Fruit fly (Drosophila melanogaster) S2 (cell line): ENCODE results near the gene Hers.

Experiments
- CG8478 ChIP-seq: fragments of >200 bp; optimal IDR thresholded peaks from 2 replicates; lab custom pipeline; 2018
- CTCF ChIP-seq, 2 experiments: fragments of >200 bp; optimal IDR thresholded peaks; 2 replicates each; lab custom pipeline; 2018

DNA sequence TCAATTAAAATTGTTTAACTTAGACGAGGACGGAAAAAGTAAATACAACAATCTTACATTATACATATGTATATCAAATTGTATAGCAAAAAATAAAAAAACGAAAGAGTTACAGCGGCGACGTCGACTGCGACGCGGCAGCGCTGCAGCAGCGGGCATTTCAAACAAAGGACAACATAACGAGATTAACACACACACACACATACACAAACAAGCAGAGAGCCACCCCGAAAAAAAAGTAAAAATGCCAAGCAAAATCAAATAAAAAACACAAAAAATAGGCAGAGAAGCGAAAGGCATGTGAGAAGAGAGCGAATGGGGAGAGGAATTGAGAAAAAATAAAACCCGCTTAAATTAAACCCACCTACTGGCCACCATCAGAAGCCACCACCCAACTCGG, 38.2 kb upstream of the Hers start:
- TF ChIP-seq CG8478 (lab: Kevin White, UChicago) (no peak), CTCF (optimal IDR thresholded peaks at IDR 0.05; lab: Kevin White, UChicago) (no peak)
